Worm (Caenorhabditis elegans): Measurements from ENCODE around the gene pab-2.

pab-2 gene

DNA sequence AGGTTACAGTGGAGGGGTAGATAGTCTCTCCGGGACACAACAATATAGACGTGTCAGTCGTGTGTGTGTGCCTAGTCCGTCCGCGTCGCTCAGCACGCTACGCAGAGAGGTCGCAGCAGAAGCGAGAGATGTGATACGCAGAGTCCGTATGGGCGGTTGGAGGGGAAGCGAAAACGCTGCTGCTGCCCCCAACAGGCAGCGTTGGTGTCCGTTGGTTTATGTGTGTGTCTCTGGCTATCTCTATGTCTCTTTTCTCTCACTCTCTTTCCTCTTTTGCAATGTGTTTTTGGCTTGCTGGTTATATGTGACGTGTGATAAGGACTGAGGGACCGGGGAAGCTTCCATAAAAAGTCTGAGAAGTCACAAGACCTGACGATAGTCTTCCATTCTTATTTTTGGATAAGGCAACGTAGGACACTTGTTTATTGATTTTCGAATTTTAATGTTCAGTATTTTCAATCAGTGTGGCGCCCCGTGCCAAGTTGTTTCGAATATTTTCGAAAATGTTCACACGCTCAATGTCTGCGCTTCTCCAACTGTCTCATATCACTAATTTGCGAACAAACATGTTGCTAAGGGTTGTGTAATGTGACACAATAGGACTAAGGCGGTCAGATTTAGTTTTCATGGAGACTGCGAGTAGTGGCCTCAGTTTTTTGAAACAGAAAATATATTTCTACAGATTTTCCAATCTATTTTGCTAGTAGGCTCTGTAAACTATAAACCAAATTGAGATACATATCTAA is at the start of gene pab-2:
Gene pab-2, minus strand, starts transcription at position 69 of the 746 bp plus-strand sequence.
- TF ChIP-seq ceh-43 (GFP tag; optimal IDR thresholded peaks at IDR 0.05) (no peak), sem-2 (GFP tag; optimal IDR thresholded peaks at IDR 0.05) (no peak), nhr-2 (tag; optimal IDR thresholded peaks at IDR 0.05) (peak; percentile 11), cnd-1 (tag; optimal IDR thresholded peaks at IDR 0.05) (peak; percentile 41), drap-1 (GFP tag; optimal IDR thresholded peaks at IDR 0.05) (peak; percentile 57), snpc-4 (tag; optimal IDR thresholded peaks at IDR 0.05) (no peak), lsy-2 (tag; optimal IDR thresholded peaks at IDR 0.05) (peak; percentile 44), hlh-1 (tag; optimal IDR thresholded peaks at IDR 0.05) (peak; percentile 70), lin-32 (GFP tag; optimal IDR thresholded peaks at IDR 0.05) (no peak), nhr-237 (tag; optimal IDR thresholded peaks at IDR 0.05) (peak; percentile 29), mab-5 (tag; optimal IDR thresholded peaks at IDR 0.05) (no peak), ces-1 (GFP tag; optimal IDR thresholded peaks at IDR 0.05) (peak; percentile 38), ceh-83 (GFP tag; optimal IDR thresholded peaks at IDR 0.05) (no peak), lin-13 (tag; optimal IDR thresholded peaks at IDR 0.05) (peak; percentile 31), M03D4.4 (tag; optimal IDR thresholded peaks at IDR 0.05) (peak; percentile 66), pha-4 (tag; optimal IDR thresholded peaks at IDR 0.05) (peak; percentile 86), unc-62 (GFP tag; optimal IDR thresholded peaks at IDR 0.05) (peak; percentile 83), nhr-76 (tag; optimal IDR thresholded peaks at IDR 0.05) (no peak), ham-2 (GFP tag; optimal IDR thresholded peaks at IDR 0.05) (peak; percentile 97), nhr-12 (tag; optimal IDR thresholded peaks at IDR 0.05) (no peak), flh-1 (GFP tag; optimal IDR thresholded peaks at IDR 0.05) (no peak), ztf-11 (tag; optimal IDR thresholded peaks at IDR 0.05) (peak; percentile 42), unc-120 (tag; optimal IDR thresholded peaks at IDR 0.05; ENCODE audit: poor library complexity, severe bottlenecking) (peak; percentile 99), tbx-8 (GFP tag; optimal IDR thresholded peaks at IDR 0.05) (no peak), elt-1 (tag; optimal IDR thresholded peaks at IDR 0.05; ENCODE audit: borderline replicate concordance, insufficient read depth) (no peak), nhr-28 (tag; optimal IDR thresholded peaks at IDR 0.05) (no peak), elt-3 (tag; optimal IDR thresholded peaks at IDR 0.05) (no peak), bed-3 (GFP tag; optimal IDR thresholded peaks at IDR 0.05) (no peak), blmp-1 (tag; optimal IDR thresholded peaks at IDR 0.05) (no peak), ceh-39 (tag; optimal IDR thresholded peaks at IDR 0.05) (peak; percentile 21), mls-2 (tag; optimal IDR thresholded peaks at IDR 0.05) (peak; percentile 4), sptf-1 (tag; optimal IDR thresholded peaks at IDR 0.05) (peak; percentile 84), unc-39 (tag; optimal IDR thresholded peaks at IDR 0.05) (no peak), zip-8 (tag; optimal IDR thresholded peaks at IDR 0.05) (no peak), mep-1 (tag; optimal IDR thresholded peaks at IDR 0.05) (peak; percentile 37)

ce11 chrX:13574029-13574428 is 46.8 kb upstream of the pab-2 start:
- TF ChIP-seq elt-3 (tag; optimal IDR thresholded peaks at IDR 0.05), result no peak
- TF ChIP-seq ham-2 (GFP tag; optimal IDR thresholded peaks at IDR 0.05), result no peak
- TF ChIP-seq cnd-1 (tag; optimal IDR thresholded peaks at IDR 0.05), result no peak
- TF ChIP-seq zip-8 (tag; optimal IDR thresholded peaks at IDR 0.05), result no peak

DNA sequence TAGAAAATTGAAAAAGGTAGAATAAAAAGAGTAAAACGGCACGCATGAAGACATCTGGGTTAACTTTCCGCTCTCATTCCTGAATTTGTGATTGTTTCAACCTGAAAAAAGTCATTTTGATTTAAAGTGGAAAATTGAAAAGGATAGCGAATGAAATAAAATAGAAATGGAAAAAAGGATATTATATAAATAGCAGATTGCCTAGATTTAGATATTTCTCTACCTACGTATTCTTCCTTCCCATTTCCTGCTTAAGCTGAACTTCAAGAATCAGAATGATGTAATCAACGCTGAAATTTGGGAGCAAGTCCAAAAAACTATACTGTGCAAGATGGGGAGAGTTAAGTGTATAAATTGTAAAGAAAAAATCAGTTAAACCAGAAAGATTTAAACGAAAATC is 42.6 kb upstream of the pab-2 start, which contains the start of gene R01E6.7:
Gene R01E6.7, minus strand, starts transcription at position 101 of the 400 bp plus-strand sequence.
- TF ChIP-seq bed-3 (GFP tag; optimal IDR thresholded peaks at IDR 0.05), result no peak
- TF ChIP-seq lin-32 (GFP tag; optimal IDR thresholded peaks at IDR 0.05), result no peak
- no peak for TF ChIP-seq unc-62 (GFP tag; optimal IDR thresholded peaks at IDR 0.05)
- TF ChIP-seq elt-3 (tag; optimal IDR thresholded peaks at IDR 0.05), result no peak
- no peak for TF ChIP-seq ham-2 (GFP tag; optimal IDR thresholded peaks at IDR 0.05)
- TF ChIP-seq zip-8 (tag; optimal IDR thresholded peaks at IDR 0.05), result no peak
- no peak for TF ChIP-seq mep-1 (tag; optimal IDR thresholded peaks at IDR 0.05)
- TF ChIP-seq elt-1 (tag; optimal IDR thresholded peaks at IDR 0.05; ENCODE audit: borderline replicate concordance, insufficient read depth), result no peak
- no peak for TF ChIP-seq nhr-2 (tag; optimal IDR thresholded peaks at IDR 0.05)
- TF ChIP-seq snpc-4 (tag; optimal IDR thresholded peaks at IDR 0.05), result no peak
- TF ChIP-seq blmp-1 (tag; optimal IDR thresholded peaks at IDR 0.05), result no peak
- no peak for TF ChIP-seq mls-2 (tag; optimal IDR thresholded peaks at IDR 0.05)
- TF ChIP-seq pha-4 (tag; optimal IDR thresholded peaks at IDR 0.05), result no peak
- no peak for TF ChIP-seq unc-120 (tag; optimal IDR thresholded peaks at IDR 0.05; ENCODE audit: poor library complexity, severe bottlenecking)
- TF ChIP-seq sptf-1 (tag; optimal IDR thresholded peaks at IDR 0.05), result no peak
- TF ChIP-seq ceh-83 (GFP tag; optimal IDR thresholded peaks at IDR 0.05), result no peak
- TF ChIP-seq tbx-8 (GFP tag; optimal IDR thresholded peaks at IDR 0.05), result no peak
- no peak for TF ChIP-seq nhr-28 (tag; optimal IDR thresholded peaks at IDR 0.05)
- TF ChIP-seq hlh-1 (tag; optimal IDR thresholded peaks at IDR 0.05), result no peak
- TF ChIP-seq mab-5 (tag; optimal IDR thresholded peaks at IDR 0.05), result no peak
